ENCODE assay signal across 5 worm cellular contexts in the genomic region with DNA sequence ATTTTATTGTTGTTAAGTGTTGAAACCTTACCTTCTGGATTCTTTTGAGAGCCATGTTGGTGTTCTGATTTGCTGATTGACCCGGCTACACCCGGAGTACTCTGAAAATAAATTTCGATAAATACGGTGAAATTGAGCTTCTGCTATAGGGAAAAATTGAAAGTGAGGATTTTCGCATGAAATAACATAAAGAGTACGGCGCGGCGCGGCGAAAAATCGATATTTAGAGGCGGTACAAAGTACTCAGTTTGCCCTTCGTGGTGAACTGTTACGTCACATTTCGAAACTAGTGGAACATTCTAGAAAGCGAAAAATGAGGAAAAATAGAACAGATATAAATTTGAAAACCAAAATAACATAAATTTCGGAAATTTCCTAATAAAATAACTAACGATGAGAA.
A peak's percentile ranks its signal among the peaks of the same experiment; 100 is the strongest.
TF ChIP-seq lines count a peak whose summit lies in the region.

A gene (minus strand): TSS at position 101 of the 400 bp plus-strand sequence.

TF ChIP-seq in whole organism, L1 larva, 84 proteins besides CTCF, POLR2A, EP300 and RAD21:
- TF ChIP-seq lin-35 (GFP tag; optimal IDR thresholded peaks at IDR 0.05; lab: Kevin White, UChicago), result no peak
- peak; percentile 23 for TF ChIP-seq skn-1 (tag; optimal IDR thresholded peaks at IDR 0.05; lab: Kevin White, UChicago)
- no peak for TF ChIP-seq zag-1 (tag; optimal IDR thresholded peaks at IDR 0.05; lab: Kevin White, UChicago)

TF ChIP-seq in whole organism, L2 larva, 48 proteins besides CTCF, POLR2A, EP300 and RAD21:
- TF ChIP-seq nhr-129 (tag; optimal IDR thresholded peaks at IDR 0.05; lab: Kevin White, UChicago) (peak; percentile 12), ztf-11 (tag; optimal IDR thresholded peaks at IDR 0.05; lab: Kevin White, UChicago) (no peak)

TF ChIP-seq in whole organism, L4 larva, 104 proteins besides CTCF, POLR2A, EP300 and RAD21:
- TF ChIP-seq arid-1 (GFP tag; conservative IDR thresholded peaks at IDR 0.05; lab: Robert Waterston, UW), result 0 out of 2 replicates have a peak, but pooled peaks have one; percentile 20
- TF ChIP-seq mdt-29 (GFP tag; IDR thresholded peaks at IDR 0.05; lab: Robert Waterston, UW), result 0 out of 2 replicates have a peak, but pooled peaks have one; percentile 5
- peak; percentile 90 for TF ChIP-seq aha-1 (tag; lab: Kevin White, UChicago)
- no peak for TF ChIP-seq madf-5 (GFP tag; IDR thresholded peaks at IDR 0.05; lab: Robert Waterston, UW)
- TF ChIP-seq egl-43 (GFP tag; IDR thresholded peaks at IDR 0.05; lab: Robert Waterston, UW), result 0 out of 2 replicates have a peak, but pooled peaks have one; percentile 30
- TF ChIP-seq saeg-2 (GFP tag; IDR thresholded peaks at IDR 0.05; lab: Robert Waterston, UW), result no peak
- TF ChIP-seq zip-2 (tag; optimal IDR thresholded peaks at IDR 0.05; lab: Kevin White, UChicago), result peak; percentile 10
- no peak for TF ChIP-seq lir-3 (tag; optimal IDR thresholded peaks at IDR 0.05; lab: Kevin White, UChicago)
- 0 out of 2 replicates have a peak, but pooled peaks have one; percentile 2 for TF ChIP-seq pha-4 (GFP tag; IDR thresholded peaks at IDR 0.05; lab: Robert Waterston, UW)
- no peak for TF ChIP-seq pha-4 (tag; optimal IDR thresholded peaks at IDR 0.05; lab: Kevin White, UChicago)
- TF ChIP-seq ceh-28 (tag; optimal IDR thresholded peaks at IDR 0.05; lab: Kevin White, UChicago), result peak; percentile 18

TF ChIP-seq in whole organism, mixed stage, embryonic, 35 proteins besides CTCF, POLR2A, EP300 and RAD21:
- TF ChIP-seq ces-1 (GFP tag; optimal IDR thresholded peaks at IDR 0.05; lab: Kevin White, UChicago) (no peak), ceh-39 (tag; optimal IDR thresholded peaks at IDR 0.05; lab: Kevin White, UChicago) (no peak), zip-8 (tag; optimal IDR thresholded peaks at IDR 0.05; lab: Kevin White, UChicago) (peak; percentile 14)

TF ChIP-seq in whole organism, young adult, 124 proteins besides CTCF, POLR2A, EP300 and RAD21:
- TF ChIP-seq cebp-2 (GFP tag; IDR thresholded peaks at IDR 0.05; lab: Robert Waterston, UW), result 0 out of 2 replicates have a peak, but pooled peaks have one; percentile 20
- TF ChIP-seq zfh-2 (GFP tag; conservative IDR thresholded peaks at IDR 0.05; lab: Robert Waterston, UW), result no peak
